Fruit fly (Drosophila melanogaster) whole organism, embryonic: ENCODE data around the gene CG9173.

ENCODE experiments used
- Abd-B ChIP-seq: fragments of 200-800 bp; sonication (Bioruptor generic); optimal IDR thresholded peaks from 2 replicates; lab custom pipeline; 2018; ENCODE audit warnings: missing biosample characterization, mild to moderate bottlenecking, missing genetic modification characterization, moderate library complexity
- Ada2b ChIP-seq: fragments of 200-800 bp; sonication (Bioruptor generic); IDR thresholded peaks from 2 replicates; pipeline ENCODE4 v1.3.6; 2022; ENCODE audit warnings: missing biosample characterization, missing genetic modification characterization
- Antp ChIP-seq: fragments of 200-800 bp; sonication (Bioruptor generic); optimal IDR thresholded peaks from 3 replicates; lab custom pipeline; 2016; ENCODE audit warnings: missing biosample characterization, missing genetic modification characterization
- CG10431 ChIP-seq: fragments of 200-800 bp; sonication (Bioruptor generic); optimal IDR thresholded peaks from 3 replicates; lab custom pipeline; 2018; ENCODE audit warnings: missing biosample characterization, mild to moderate bottlenecking, missing genetic modification characterization
- CG11247 ChIP-seq: fragments of 200-800 bp; sonication (Bioruptor generic); IDR thresholded peaks from 2 replicates; pipeline ENCODE4 v1.3.6; 2022; ENCODE audit warnings: missing biosample characterization, missing genetic modification characterization
- CG12299 ChIP-seq: fragments of 200-800 bp; sonication (Bioruptor generic); optimal IDR thresholded peaks from 2 replicates; lab custom pipeline; 2018; ENCODE audit warnings: missing biosample characterization, mild to moderate bottlenecking, missing genetic modification characterization
- CG13894 ChIP-seq: fragments of 200-800 bp; sonication (Bioruptor generic); optimal IDR thresholded peaks from 3 replicates; lab custom pipeline; 2018; ENCODE audit warnings: missing biosample characterization, mild to moderate bottlenecking, missing genetic modification characterization, moderate library complexity
- CG14050 ChIP-seq: fragments of 200-800 bp; sonication (Bioruptor generic); IDR thresholded peaks from 3 replicates; pipeline ENCODE4 v1.3.6; 2022; ENCODE audit warnings: missing biosample characterization, missing genetic modification characterization
- CG15479 ChIP-seq: fragments of 200-800 bp; sonication (Bioruptor generic); optimal IDR thresholded peaks from 3 replicates; lab custom pipeline; 2019; ENCODE audit warnings: missing biosample characterization, mild to moderate bottlenecking, missing genetic modification characterization, moderate library complexity
- CG17328 ChIP-seq: fragments of 200-800 bp; sonication (Bioruptor generic); IDR thresholded peaks from 2 replicates; pipeline ENCODE4 v1.3.6; 2022; ENCODE audit warnings: missing biosample characterization, missing genetic modification characterization
- CG18599 ChIP-seq: fragments of 200-800 bp; sonication (Bioruptor generic); optimal IDR thresholded peaks from 3 replicates; lab custom pipeline; 2017; ENCODE audit warnings: missing biosample characterization, missing genetic modification characterization, mild to moderate bottlenecking, moderate library complexity, missing genetic modification reagents
- CG34422 ChIP-seq: fragments of 200-800 bp; sonication (Bioruptor generic); IDR thresholded peaks from 3 replicates; pipeline ENCODE4 v1.3.6; 2022; ENCODE audit warnings: missing biosample characterization, missing genetic modification characterization
- CG7357 ChIP-seq: fragments of 200-800 bp; sonication (Bioruptor generic); IDR thresholded peaks from 3 replicates; pipeline ENCODE4 v1.3.6; 2022; ENCODE audit warnings: missing biosample characterization, missing genetic modification characterization
- CG8765 ChIP-seq: fragments of 200-800 bp; sonication (Bioruptor generic); IDR thresholded peaks from 2 replicates; pipeline ENCODE4 v1.3.6; 2022; ENCODE audit warnings: missing biosample characterization, missing genetic modification characterization
- CG9932 ChIP-seq: fragments of 200-800 bp; sonication (Bioruptor generic); IDR thresholded peaks from 2 replicates; pipeline ENCODE4 v1.3.6; 2022; ENCODE audit warnings: missing biosample characterization, missing genetic modification characterization
- D ChIP-seq, 2 experiments: fragments of 200-800 bp in 1 of 2; fragments of >200 bp in 1 of 2; sonication (Bioruptor generic) in 1 of 2; optimal IDR thresholded peaks; 2 replicates in 1 of 2; 3 replicates in 1 of 2; lab custom pipeline; 2017; ENCODE audit warnings: mild to moderate bottlenecking in 1 of 2, missing biosample characterization in 1 of 2, missing genetic modification characterization in 1 of 2, missing genetic modification reagents in 1 of 2
- D19A ChIP-seq: fragments of 200-800 bp; optimal IDR thresholded peaks from 3 replicates; lab custom pipeline; 2019; ENCODE audit warnings: missing biosample characterization, mild to moderate bottlenecking, missing genetic modification characterization, moderate library complexity
- Deaf1 ChIP-seq: fragments of 200-800 bp; optimal IDR thresholded peaks from 3 replicates; lab custom pipeline; 2019; ENCODE audit warnings: missing biosample characterization, mild to moderate bottlenecking, missing genetic modification characterization, moderate library complexity
- H2.0 ChIP-seq: fragments of 200-800 bp; sonication (Bioruptor generic); IDR thresholded peaks from 2 replicates; pipeline ENCODE4 v1.3.6; 2022; ENCODE audit warnings: missing biosample characterization, missing genetic modification characterization
- Hey ChIP-seq: fragments of 200-800 bp; sonication (Bioruptor generic); optimal IDR thresholded peaks from 3 replicates; lab custom pipeline; 2018; ENCODE audit warnings: missing biosample characterization, mild to moderate bottlenecking, missing genetic modification characterization
- Kr ChIP-seq: fragments of 200-800 bp; sonication (Bioruptor generic); optimal IDR thresholded peaks from 2 replicates; lab custom pipeline; 2017; ENCODE audit warnings: missing biosample characterization, mild to moderate bottlenecking, missing genetic modification characterization
- corto ChIP-seq: fragments of 200-800 bp; sonication (Bioruptor generic); optimal IDR thresholded peaks from 2 replicates; lab custom pipeline; 2016; ENCODE audit warnings: missing biosample characterization, mild to moderate bottlenecking, missing genetic modification characterization, moderate library complexity
- crol ChIP-seq: fragments of 200-800 bp; sonication (Bioruptor generic); IDR thresholded peaks from 2 replicates; pipeline ENCODE4 v1.3.6; 2022; ENCODE audit warnings: missing biosample characterization, missing genetic modification characterization
- disco-r ChIP-seq: fragments of 200-800 bp; sonication (Bioruptor generic); optimal IDR thresholded peaks from 2 replicates; lab custom pipeline; 2016; ENCODE audit warnings: missing biosample characterization, missing genetic modification characterization
- grn ChIP-seq: fragments of 200-800 bp; sonication (Bioruptor generic); optimal IDR thresholded peaks from 3 replicates; lab custom pipeline; 2017; ENCODE audit warnings: missing biosample characterization, missing genetic modification characterization
- gsb ChIP-seq: fragments of 200-800 bp; sonication (Bioruptor generic); IDR thresholded peaks from 2 replicates; pipeline ENCODE4 v1.3.6; 2022; ENCODE audit warnings: missing biosample characterization, missing genetic modification characterization
- lbe ChIP-seq: fragments of 200-800 bp; sonication (Bioruptor generic); optimal IDR thresholded peaks from 2 replicates; lab custom pipeline; 2016; ENCODE audit warnings: missing biosample characterization, mild to moderate bottlenecking, missing genetic modification characterization
- salm ChIP-seq: fragments of 200-800 bp; sonication (Bioruptor generic); optimal IDR thresholded peaks from 2 replicates; lab custom pipeline; 2018; ENCODE audit warnings: missing biosample characterization, mild to moderate bottlenecking, missing genetic modification characterization
- shn ChIP-seq: fragments of 200-800 bp; sonication (Bioruptor generic); optimal IDR thresholded peaks from 3 replicates; lab custom pipeline; 2016; ENCODE audit warnings: missing biosample characterization, missing genetic modification characterization
- tll ChIP-seq, 2 experiments: fragments of 200-800 bp in 1 of 2; fragments of >200 bp in 1 of 2; sonication (Bioruptor generic) in 1 of 2; optimal IDR thresholded peaks; 2 replicates each; lab custom pipeline; 2017 to 2019; ENCODE audit warnings: missing biosample characterization in 2 of 2, missing genetic modification characterization in 2 of 2, mild to moderate bottlenecking in 1 of 2, moderate library complexity in 1 of 2
- twi ChIP-seq: fragments of 200-800 bp; optimal IDR thresholded peaks from 2 replicates; lab custom pipeline; 2019; ENCODE audit warnings: missing biosample characterization, mild to moderate bottlenecking, missing genetic modification characterization, moderate library complexity
- vvl ChIP-seq: fragments of 200-800 bp; sonication (Bioruptor generic); IDR thresholded peaks from 2 replicates; pipeline ENCODE4 v1.3.6; 2022; ENCODE audit warnings: missing biosample characterization, missing genetic modification characterization
- wor ChIP-seq: fragments of 200-800 bp; sonication (Bioruptor generic); IDR thresholded peaks from 2 replicates; pipeline ENCODE4 v1.3.6; 2022; ENCODE audit warnings: missing biosample characterization, missing genetic modification characterization

The CG9173 gene

dm6 chr3L:1463547-1463946, 40.3 kb upstream of the CG9173 start, which contains the start of gene rho (continued):
- TF ChIP-seq corto (GFP tag; lab: Kevin White, UChicago) = no peak
- no peak for TF ChIP-seq CG10431 (GFP tag; lab: Kevin White, UChicago)
- TF ChIP-seq D19A = no peak
- no peak for TF ChIP-seq gsb (GFP tag; lab: Robert Waterston, UW)
- TF ChIP-seq H2.0 (GFP tag; lab: Robert Waterston, UW) = no peak
- TF ChIP-seq CG9932 = 0 out of 2 replicates have a peak, but pooled peaks have one; percentile 13
- peak; percentile 71; the same call in 1 of the 2 replicates for TF ChIP-seq vvl (GFP tag; lab: Robert Waterston, UW)
- peak; percentile 14 for TF ChIP-seq CG15479 (GFP tag; lab: Kevin White, UChicago)
- TF ChIP-seq Antp (GFP tag; lab: Kevin White, UChicago) = peak; percentile 60
- no peak for TF ChIP-seq CG14050 (GFP tag; lab: Robert Waterston, UW)
- TF ChIP-seq salm (tag; lab: Kevin White, UChicago) = no peak
- TF ChIP-seq CG18599 (GFP tag; lab: Kevin White, UChicago) = peak; percentile 34
- TF ChIP-seq CG13894 = no peak

DNA sequence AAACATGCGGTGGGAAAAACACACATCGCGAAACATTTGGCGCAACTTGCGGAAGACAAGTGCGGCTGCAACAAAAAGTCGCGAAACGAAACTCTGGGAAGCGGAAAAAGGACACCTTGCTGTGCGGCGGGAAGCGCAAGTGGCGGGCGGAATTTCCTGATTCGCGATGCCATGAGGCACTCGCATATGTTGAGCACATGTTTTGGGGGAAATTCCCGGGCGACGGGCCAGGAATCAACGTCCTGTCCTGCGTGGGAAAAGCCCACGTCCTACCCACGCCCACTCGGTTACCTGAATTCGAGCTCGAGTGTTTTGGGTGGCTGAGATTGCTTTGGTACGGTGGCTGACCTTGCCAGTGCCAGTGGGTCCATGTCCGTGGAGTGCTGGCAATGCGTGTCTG, 38.6 kb upstream of the CG9173 start:
- no peak for TF ChIP-seq Hey (tag; lab: Kevin White, UChicago)
- TF ChIP-seq CG7357 = no peak
- no peak for TF ChIP-seq CG34422 (GFP tag; lab: Robert Waterston, UW)
- TF ChIP-seq CG12299 (tag; lab: Kevin White, UChicago) = no peak
- TF ChIP-seq CG11247 (GFP tag; lab: Robert Waterston, UW) = 0 out of 2 replicates have a peak, but pooled peaks have one; percentile 10
- no peak for TF ChIP-seq Ada2b (GFP tag; lab: Robert Waterston, UW)
- peak in 1 of 2 experiments; percentile 72 for TF ChIP-seq tll (GFP tag; optimal IDR thresholded peaks at IDR 0.05; lab: Kevin White, UChicago)
- TF ChIP-seq CG15479 (GFP tag; lab: Kevin White, UChicago) = peak; percentile 33
- peak; percentile 43 for TF ChIP-seq D (optimal IDR thresholded peaks at IDR 0.05; lab: Kevin White, UChicago)
- TF ChIP-seq D (GFP tag; optimal IDR thresholded peaks at IDR 0.05; lab: Kevin White, UChicago) = no peak
- peak; percentile 94 for TF ChIP-seq twi (tag; lab: Kevin White, UChicago)

- TF ChIP-seq Deaf1 (tag; lab: Kevin White, UChicago) (peak; percentile 6), lbe (peak; percentile 34), Kr (GFP tag; lab: Kevin White, UChicago) (no peak), CG17328 (GFP tag; lab: Robert Waterston, UW) (no peak), Abd-B (GFP tag; lab: Kevin White, UChicago) (no peak), crol (peak; percentile 82)
- TF ChIP-seq, all 482 proteins: peak for 3
Measured at dm6 chr3L:1457998-1458728, 34.9 kb upstream of the CG9173 start.

- TF ChIP-seq disco-r (no peak), CG8765 (0 out of 2 replicates have a peak, but pooled peaks have one; percentile 18), shn (GFP tag; lab: Kevin White, UChicago) (no peak), grn (GFP tag; lab: Kevin White, UChicago) (no peak), wor (GFP tag; lab: Robert Waterston, UW) (no peak)
Measured at dm6 chr3L:1457281-1457680, 34.0 kb upstream of the CG9173 start.
